Worm (Caenorhabditis elegans) whole organism, midembryonic: ENCODE results near the gene col-93.

Experiments used
- T22C8.4 ChIP-seq: fragments of 200-800 bp; sonication (Bioruptor generic); IDR thresholded peaks from 2 replicates; pipeline ENCODE4 v1.3.6; 2022; ENCODE audit warnings: missing genetic modification characterization, missing compliant biosample characterization
- cog-1 ChIP-seq: sonication (generic microtip); optimal IDR thresholded peaks from 2 replicates; lab custom pipeline; 2016; ENCODE audit warnings: missing genetic modification characterization, missing compliant biosample characterization
- flt-1 ChIP-seq: fragments of 200-800 bp; sonication (Bioruptor generic); IDR thresholded peaks from 2 replicates; pipeline ENCODE4 v1.3.6; 2022; ENCODE audit warnings: missing genetic modification characterization, missing compliant biosample characterization
- klf-2 ChIP-seq: fragments of 200-800 bp; sonication (Bioruptor generic); conservative IDR thresholded peaks from 2 replicates; pipeline ENCODE4 v1.3.6; 2022; ENCODE audit warnings: missing genetic modification reagents, missing genetic modification characterization, missing compliant biosample characterization
- med-1 ChIP-seq: sonication (generic microtip); optimal IDR thresholded peaks from 2 replicates; lab custom pipeline; 2017; ENCODE audit warnings: missing genetic modification characterization, mild to moderate bottlenecking, missing compliant biosample characterization, antibody characterized with exemption, missing genetic modification reagents; ENCODE audit not compliant: insufficient read depth
- ref-1 ChIP-seq: fragments of 200-800 bp; sonication (Bioruptor generic); conservative IDR thresholded peaks from 2 replicates; pipeline ENCODE4 v1.3.6; 2022; ENCODE audit warnings: missing genetic modification reagents, missing genetic modification characterization, missing compliant biosample characterization
- tab-1 ChIP-seq: fragments of 200-800 bp; sonication (Bioruptor generic); IDR thresholded peaks from 2 replicates; pipeline ENCODE4 v1.3.6; 2022; ENCODE audit warnings: missing genetic modification characterization, missing compliant biosample characterization
- ztf-23 ChIP-seq: fragments of 200-800 bp; sonication (Bioruptor generic); IDR thresholded peaks from 2 replicates; pipeline ENCODE4 v1.3.6; 2022; ENCODE audit warnings: missing genetic modification reagents, missing genetic modification characterization, missing compliant biosample characterization
- ztf-29 ChIP-seq: fragments of 200-800 bp; sonication (Bioruptor generic); IDR thresholded peaks from 2 replicates; pipeline ENCODE4 v1.3.6; 2022; ENCODE audit warnings: missing genetic modification reagents, missing genetic modification characterization, missing compliant biosample characterization

col-93 gene

DNA sequence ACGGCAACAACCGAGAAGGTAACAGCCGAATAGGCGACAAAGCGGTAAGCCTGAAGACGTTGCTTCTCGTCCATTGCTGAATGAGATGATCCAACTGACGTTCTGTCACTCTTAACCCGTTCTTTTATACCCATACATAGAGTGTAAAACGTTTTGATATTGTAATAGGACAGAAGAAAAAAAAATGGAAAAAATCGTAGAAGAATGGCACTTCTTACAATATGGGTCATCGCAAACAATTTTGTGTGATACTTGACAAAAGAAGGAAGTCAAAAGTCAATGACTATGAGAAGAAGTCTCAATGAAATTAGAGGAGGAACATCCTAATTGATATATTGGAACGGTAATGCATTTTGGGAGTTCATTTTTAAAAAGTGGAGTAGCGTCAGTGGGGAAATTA lies 2.3 kb downstream of the col-93 start, which contains the start of gene col-92:
col-92 (minus strand) TSS at position 101 of the 400 bp plus-strand sequence.
- no peak for TF ChIP-seq med-1 (GFP tag; lab: Kevin White, UChicago)
- TF ChIP-seq klf-2 (GFP tag; lab: Robert Waterston, UW), result no peak
- no peak for TF ChIP-seq T22C8.4
- TF ChIP-seq ztf-23 (GFP tag; lab: Robert Waterston, UW), result no peak
- no peak for TF ChIP-seq flt-1 (GFP tag; lab: Robert Waterston, UW)
- no peak for TF ChIP-seq cog-1 (tag; lab: Kevin White, UChicago)
- TF ChIP-seq ztf-29 (GFP tag; lab: Robert Waterston, UW), result no peak
- no peak for TF ChIP-seq tab-1 (GFP tag; lab: Robert Waterston, UW)
- TF ChIP-seq ref-1 (GFP tag; lab: Robert Waterston, UW), result no peak

DNA sequence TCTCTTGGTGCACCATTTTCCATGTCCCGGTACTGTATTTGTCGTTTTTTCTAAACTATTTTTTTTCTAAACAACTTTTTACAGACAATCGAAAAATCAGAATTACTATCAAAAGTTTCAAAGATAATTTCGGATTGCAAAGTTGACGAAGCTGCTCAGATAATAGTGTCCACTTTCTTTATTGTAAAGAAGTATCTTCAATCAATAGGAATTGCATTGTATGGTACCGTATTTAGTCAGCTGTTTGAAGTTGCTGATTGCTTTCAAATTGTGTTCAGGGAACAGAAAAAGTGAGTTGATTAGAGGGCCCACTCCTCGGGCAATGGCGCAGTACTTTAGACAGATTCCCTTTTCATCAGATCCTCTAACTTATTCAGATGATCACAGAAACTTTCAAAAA lies 3.9 kb downstream of the col-93 start:
- no peak for TF ChIP-seq klf-2 (GFP tag; lab: Robert Waterston, UW)
- TF ChIP-seq ztf-29 (GFP tag; lab: Robert Waterston, UW), result no peak
- TF ChIP-seq flt-1 (GFP tag; lab: Robert Waterston, UW), result no peak
- TF ChIP-seq T22C8.4, result no peak
- TF ChIP-seq ref-1 (GFP tag; lab: Robert Waterston, UW), result no peak
- TF ChIP-seq ztf-23 (GFP tag; lab: Robert Waterston, UW), result no peak
- TF ChIP-seq cog-1 (tag; lab: Kevin White, UChicago), result no peak
- no peak for TF ChIP-seq tab-1 (GFP tag; lab: Robert Waterston, UW)
- TF ChIP-seq med-1 (GFP tag; lab: Kevin White, UChicago), result no peak

DNA sequence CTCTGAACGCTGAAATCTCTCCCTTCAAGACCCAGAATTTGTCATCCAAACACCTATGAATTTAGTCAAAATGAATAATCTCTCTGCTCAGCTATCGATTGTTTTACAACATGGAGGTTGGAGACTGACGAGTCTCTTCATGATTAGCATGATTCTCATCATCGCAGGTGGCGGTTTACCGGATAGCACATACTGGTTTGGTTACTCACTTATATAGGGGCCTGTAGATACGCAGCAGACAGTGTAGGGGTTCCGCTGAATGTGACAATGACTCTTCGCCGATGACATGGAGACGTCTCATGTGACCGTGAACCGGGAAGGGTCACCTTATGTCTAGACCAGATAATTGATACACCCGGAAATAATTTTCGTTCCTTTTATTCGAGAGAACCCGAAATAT lies 8.8 kb downstream of the col-93 start:
- TF ChIP-seq klf-2 (GFP tag; lab: Robert Waterston, UW) (no peak), flt-1 (GFP tag; lab: Robert Waterston, UW) (no peak), ztf-23 (GFP tag; lab: Robert Waterston, UW) (no peak), ztf-29 (GFP tag; lab: Robert Waterston, UW) (no peak), med-1 (GFP tag; lab: Kevin White, UChicago) (no peak), ref-1 (GFP tag; lab: Robert Waterston, UW) (no peak), tab-1 (GFP tag; lab: Robert Waterston, UW) (no peak), cog-1 (tag; lab: Kevin White, UChicago) (no peak), T22C8.4 (no peak)

ce11 chrIII:10969644-10970043 lies 15.8 kb downstream of the col-93 start, which contains the start of gene dhc-4:
Gene dhc-4, plus strand, starts transcription at chrIII:10969944.
- TF ChIP-seq med-1 (GFP tag; lab: Kevin White, UChicago) (no peak), T22C8.4 (no peak), flt-1 (GFP tag; lab: Robert Waterston, UW) (no peak), ztf-23 (GFP tag; lab: Robert Waterston, UW) (no peak), cog-1 (tag; lab: Kevin White, UChicago) (no peak), tab-1 (GFP tag; lab: Robert Waterston, UW) (no peak), klf-2 (GFP tag; lab: Robert Waterston, UW) (no peak), ztf-29 (GFP tag; lab: Robert Waterston, UW) (no peak), ref-1 (GFP tag; lab: Robert Waterston, UW) (no peak)

DNA sequence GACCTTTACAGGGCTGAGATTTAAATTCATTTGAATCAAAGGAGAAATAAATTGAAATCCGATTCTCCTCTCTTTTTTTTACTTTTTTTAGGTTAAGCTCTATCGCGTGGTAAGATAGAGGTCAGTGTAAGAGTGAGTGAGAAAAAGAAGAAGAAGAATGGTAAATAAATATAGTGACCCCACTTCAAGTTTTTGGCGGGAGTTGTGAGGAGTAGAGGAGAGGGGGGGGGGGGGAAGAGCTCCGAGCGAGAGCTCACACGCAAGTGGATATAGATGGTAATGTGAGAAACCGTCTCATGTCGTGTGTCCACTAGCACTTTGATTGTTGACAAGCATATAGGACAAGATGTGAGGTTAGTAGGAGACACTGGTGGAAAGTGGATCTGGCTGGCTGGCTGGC lies 18.4 kb downstream of the col-93 start, which contains the start of gene W05B2.2:
W05B2.2 (minus strand) TSS at position 101 of the 400 bp plus-strand sequence.
- no peak for TF ChIP-seq ztf-23 (GFP tag; lab: Robert Waterston, UW)
- no peak for TF ChIP-seq ref-1 (GFP tag; lab: Robert Waterston, UW)
- TF ChIP-seq T22C8.4, result no peak
- no peak for TF ChIP-seq ztf-29 (GFP tag; lab: Robert Waterston, UW)
- no peak for TF ChIP-seq med-1 (GFP tag; lab: Kevin White, UChicago)
- TF ChIP-seq cog-1 (tag; lab: Kevin White, UChicago), result no peak
- no peak for TF ChIP-seq flt-1 (GFP tag; lab: Robert Waterston, UW)
- no peak for TF ChIP-seq tab-1 (GFP tag; lab: Robert Waterston, UW)
- TF ChIP-seq klf-2 (GFP tag; lab: Robert Waterston, UW), result no peak

DNA sequence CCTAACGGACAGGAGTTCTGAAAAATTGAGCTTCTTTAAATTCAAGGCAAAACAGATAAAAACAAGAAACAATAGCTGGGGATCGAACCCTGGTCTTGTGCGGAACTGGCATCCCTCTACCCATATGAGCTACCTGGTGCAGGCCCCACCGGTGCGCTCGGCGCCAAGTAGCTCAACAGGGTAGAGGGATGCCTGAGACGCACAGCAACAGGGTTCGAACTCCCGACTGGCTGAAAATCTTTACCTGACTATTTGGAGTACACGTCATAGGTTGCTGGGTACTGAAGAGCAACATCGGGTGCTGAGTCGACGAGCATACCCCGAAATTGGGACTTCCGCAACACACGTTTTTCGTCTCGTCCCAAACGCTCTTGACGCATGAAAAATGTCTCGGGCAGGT lies 22.5 kb downstream of the col-93 start:
- TF ChIP-seq tab-1 (GFP tag; lab: Robert Waterston, UW) (no peak), ref-1 (GFP tag; lab: Robert Waterston, UW) (no peak), cog-1 (tag; lab: Kevin White, UChicago) (no peak), ztf-29 (GFP tag; lab: Robert Waterston, UW) (no peak), ztf-23 (GFP tag; lab: Robert Waterston, UW) (no peak), med-1 (GFP tag; lab: Kevin White, UChicago) (no peak), klf-2 (GFP tag; lab: Robert Waterston, UW) (no peak), flt-1 (GFP tag; lab: Robert Waterston, UW) (no peak), T22C8.4 (no peak)

DNA sequence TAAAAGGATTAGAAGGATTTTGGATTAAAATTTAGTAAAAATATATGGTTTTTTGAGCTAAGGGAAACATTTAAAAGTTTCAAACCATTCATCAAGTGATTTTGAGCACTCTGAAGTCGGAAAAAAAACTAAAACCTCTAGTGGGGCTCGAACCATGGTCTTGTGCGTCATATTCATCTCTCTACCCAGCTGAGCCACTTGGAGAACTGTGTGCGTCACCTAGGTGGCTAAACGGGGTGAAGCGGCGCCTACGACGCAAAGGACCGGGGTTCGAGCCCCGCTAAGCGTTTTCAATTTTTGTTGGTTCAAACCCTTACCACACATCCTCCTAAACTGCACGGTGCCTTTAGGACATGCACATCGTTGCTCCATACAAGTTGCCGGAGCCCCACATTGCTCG lies 25.0 kb downstream of the col-93 start:
- TF ChIP-seq flt-1 (GFP tag; lab: Robert Waterston, UW) (no peak), T22C8.4 (no peak), cog-1 (tag; lab: Kevin White, UChicago) (no peak), ztf-23 (GFP tag; lab: Robert Waterston, UW) (no peak), med-1 (GFP tag; lab: Kevin White, UChicago) (no peak), ref-1 (GFP tag; lab: Robert Waterston, UW) (no peak), tab-1 (GFP tag; lab: Robert Waterston, UW) (no peak), klf-2 (GFP tag; lab: Robert Waterston, UW) (no peak), ztf-29 (GFP tag; lab: Robert Waterston, UW) (no peak)

ce11 chrIII:10957710-10958109 lies 27.7 kb downstream of the col-93 start:
- TF ChIP-seq T22C8.4, result no peak
- TF ChIP-seq med-1 (GFP tag; lab: Kevin White, UChicago), result no peak
- no peak for TF ChIP-seq ref-1 (GFP tag; lab: Robert Waterston, UW)
- no peak for TF ChIP-seq ztf-29 (GFP tag; lab: Robert Waterston, UW)
- no peak for TF ChIP-seq tab-1 (GFP tag; lab: Robert Waterston, UW)
- TF ChIP-seq ztf-23 (GFP tag; lab: Robert Waterston, UW), result no peak
- no peak for TF ChIP-seq flt-1 (GFP tag; lab: Robert Waterston, UW)
- no peak for TF ChIP-seq cog-1 (tag; lab: Kevin White, UChicago)
- no peak for TF ChIP-seq klf-2 (GFP tag; lab: Robert Waterston, UW)

DNA sequence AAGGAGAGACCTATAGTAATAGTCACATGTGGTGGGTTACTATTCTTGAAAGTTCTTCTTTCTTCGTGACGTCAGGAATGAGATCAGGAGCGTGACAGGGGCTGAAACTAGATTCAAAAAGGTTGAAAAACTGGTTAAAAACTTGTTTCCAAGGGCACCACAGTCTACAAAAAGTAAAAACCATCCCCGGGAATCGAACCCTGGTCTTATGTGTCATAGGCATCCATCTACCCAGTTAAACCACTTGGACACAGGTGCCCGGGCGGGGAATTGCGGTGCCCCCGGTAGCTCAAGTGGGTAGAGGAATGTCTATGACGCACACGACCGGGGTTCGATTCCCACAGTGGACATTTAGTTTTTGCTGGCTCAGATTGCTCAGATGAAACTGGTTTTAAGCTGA lies 28.2 kb downstream of the col-93 start:
- TF ChIP-seq ref-1 (GFP tag; lab: Robert Waterston, UW) (no peak), tab-1 (GFP tag; lab: Robert Waterston, UW) (no peak), cog-1 (tag; lab: Kevin White, UChicago) (no peak), klf-2 (GFP tag; lab: Robert Waterston, UW) (no peak), ztf-29 (GFP tag; lab: Robert Waterston, UW) (no peak), med-1 (GFP tag; lab: Kevin White, UChicago) (no peak), T22C8.4 (no peak), ztf-23 (GFP tag; lab: Robert Waterston, UW) (no peak), flt-1 (GFP tag; lab: Robert Waterston, UW) (no peak)
